Worm (Caenorhabditis elegans): ENCODE data around the gene spp-20.

DNA sequence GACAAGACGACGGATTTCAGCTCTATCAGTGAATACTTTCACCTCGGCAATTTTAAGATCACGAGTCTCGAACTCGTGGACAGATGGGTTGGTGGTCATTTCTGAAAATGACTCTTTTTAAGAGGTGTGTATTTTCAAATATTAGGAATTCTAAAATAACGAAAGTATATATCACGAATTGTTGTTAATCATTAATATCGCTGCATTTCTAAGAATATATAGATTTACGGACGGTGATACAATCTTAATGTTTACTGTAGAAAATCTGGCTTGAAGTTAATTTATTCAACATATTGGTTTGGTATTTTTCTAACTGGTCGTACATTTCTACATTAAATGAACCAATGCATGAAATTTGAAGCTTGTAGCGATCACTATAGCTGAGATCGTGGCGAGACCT, 47.3 kb upstream of the spp-20 start, which contains the start of gene ZK1055.7:
- TF ChIP-seq egl-27 (tag; optimal IDR thresholded peaks at IDR 0.05): no peak
- no peak for TF ChIP-seq nhr-237 (tag; optimal IDR thresholded peaks at IDR 0.05)
- no peak for TF ChIP-seq nhr-76 (tag; optimal IDR thresholded peaks at IDR 0.05)
- TF ChIP-seq nhr-12 (tag; optimal IDR thresholded peaks at IDR 0.05): no peak
- no peak for TF ChIP-seq lsy-12 (tag; optimal IDR thresholded peaks at IDR 0.05)
- TF ChIP-seq ztf-11 (tag; optimal IDR thresholded peaks at IDR 0.05): no peak

All from whole organism, L3 larva.